Worm (Caenorhabditis elegans) whole organism, L2 larva: Measurements from ENCODE around the gene F01F1.14.

ENCODE experiments used
- fos-1 ChIP-seq: fragments of 150-350 bp; optimal IDR thresholded peaks from 2 replicates; lab custom pipeline; 2014; ENCODE audit warnings: missing biosample characterization, missing genetic modification characterization
- lin-13 ChIP-seq: fragments of 150-350 bp; optimal IDR thresholded peaks from 2 replicates; lab custom pipeline; 2014; ENCODE audit warnings: missing biosample characterization, missing genetic modification reagents, missing genetic modification characterization

DNA sequence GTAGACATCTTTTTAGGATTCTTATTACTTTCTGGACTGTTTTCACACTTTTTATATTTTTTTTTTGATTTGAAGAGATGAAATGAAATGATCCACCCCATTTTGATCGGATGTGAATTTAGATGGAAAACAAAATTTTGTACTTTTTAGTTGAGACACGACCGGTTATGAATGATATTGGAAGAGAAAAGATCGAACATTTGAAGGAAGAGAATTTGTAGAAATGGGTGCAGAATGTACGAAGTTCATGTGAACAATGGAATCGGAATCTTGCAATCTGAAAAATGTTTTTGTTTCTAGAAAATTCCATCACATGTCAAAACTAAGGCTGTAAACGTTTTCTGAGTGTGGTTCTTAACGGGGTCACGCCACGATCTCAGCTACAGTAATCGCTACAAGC, at the start of gene F01F1.14:
- no peak for TF ChIP-seq lin-13 (GFP tag; lab: Kevin White, UChicago)
- TF ChIP-seq fos-1: no peak
